Worm (Caenorhabditis elegans) whole organism, young adult: ENCODE results near the gene tos-1.

ENCODE experiments used
- B0261.1 ChIP-seq: sonication (generic microtip); optimal IDR thresholded peaks from 2 replicates; lab custom pipeline; 2016; ENCODE audit warnings: mild to moderate bottlenecking, missing genetic modification characterization, moderate library complexity, missing compliant biosample characterization
- D2030.7 ChIP-seq: fragments of 200-800 bp; sonication (Bioruptor generic); IDR thresholded peaks from 2 replicates; pipeline ENCODE4 v1.3.6; 2022; ENCODE audit warnings: missing genetic modification reagents, missing genetic modification characterization, missing compliant biosample characterization
- F33H1.4 ChIP-seq: fragments of 200-800 bp; sonication (Bioruptor generic); IDR thresholded peaks from 2 replicates; pipeline ENCODE4 v1.3.6; 2022; ENCODE audit warnings: missing genetic modification reagents, missing genetic modification characterization, missing compliant biosample characterization
- F39B2.1 ChIP-seq: fragments of 200-800 bp; sonication (Bioruptor generic); IDR thresholded peaks from 2 replicates; pipeline ENCODE4 v1.3.6; 2022; ENCODE audit warnings: missing genetic modification reagents, missing genetic modification characterization, missing compliant biosample characterization
- F52B5.7 ChIP-seq: sonication (generic microtip); optimal IDR thresholded peaks from 2 replicates; lab custom pipeline; 2016; ENCODE audit warnings: mild to moderate bottlenecking, missing genetic modification characterization, missing compliant biosample characterization
- F55B11.4 ChIP-seq: sonication (generic microtip); optimal IDR thresholded peaks from 2 replicates; lab custom pipeline; 2016; ENCODE audit warnings: missing compliant biosample characterization, missing genetic modification characterization, borderline replicate concordance; ENCODE audit not compliant: insufficient read depth
- K12H6.12 ChIP-seq: fragments of 200-800 bp; sonication (Bioruptor generic); optimal IDR thresholded peaks from 2 replicates; lab custom pipeline; 2018; ENCODE audit warnings: mild to moderate bottlenecking, missing genetic modification characterization, missing compliant biosample characterization
- T07F8.4 ChIP-seq: sonication (generic microtip); optimal IDR thresholded peaks from 2 replicates; lab custom pipeline; 2016; ENCODE audit warnings: mild to moderate bottlenecking, missing genetic modification characterization, moderate library complexity, missing compliant biosample characterization
- Y95B8A.8 ChIP-seq: fragments of 200-800 bp; sonication (Bioruptor generic); IDR thresholded peaks from 2 replicates; pipeline ENCODE4 v1.3.6; 2022; ENCODE audit warnings: missing genetic modification reagents, missing genetic modification characterization, missing compliant biosample characterization
- atf-7 ChIP-seq: sonication (generic microtip); optimal IDR thresholded peaks from 2 replicates; lab custom pipeline; 2017; ENCODE audit warnings: mild to moderate bottlenecking, missing genetic modification characterization, missing compliant biosample characterization
- attf-3 ChIP-seq: fragments of 200-800 bp; sonication (Bioruptor generic); conservative IDR thresholded peaks from 2 replicates; pipeline ENCODE4 v1.3.6; 2022; ENCODE audit warnings: missing genetic modification reagents, missing genetic modification characterization, missing compliant biosample characterization
- ccch-3 ChIP-seq: fragments of 200-800 bp; sonication (Bioruptor generic); optimal IDR thresholded peaks from 2 replicates; lab custom pipeline; 2018; ENCODE audit warnings: mild to moderate bottlenecking, missing genetic modification characterization, missing compliant biosample characterization
- ceh-58 ChIP-seq: fragments of 200-800 bp; sonication (Bioruptor generic); IDR thresholded peaks from 2 replicates; pipeline ENCODE4 v1.3.6; 2022; ENCODE audit warnings: missing genetic modification characterization, missing compliant biosample characterization
- ceh-79 ChIP-seq: sonication (generic microtip); optimal IDR thresholded peaks from 2 replicates; lab custom pipeline; 2017; ENCODE audit warnings: mild to moderate bottlenecking, missing genetic modification characterization, missing compliant biosample characterization
- dox-1 ChIP-seq: fragments of 200-800 bp; sonication (Bioruptor generic); IDR thresholded peaks from 2 replicates; pipeline ENCODE4 v1.3.6; 2022; ENCODE audit warnings: missing genetic modification reagents, missing genetic modification characterization, missing compliant biosample characterization
- efl-1 ChIP-seq: fragments of 150-350 bp; optimal IDR thresholded peaks from 2 replicates; lab custom pipeline; 2014; ENCODE audit warnings: missing biosample characterization, missing genetic modification reagents, missing genetic modification characterization
- egl-18 ChIP-seq: fragments of 200-800 bp; sonication (Bioruptor generic); IDR thresholded peaks from 2 replicates; pipeline ENCODE4 v1.3.6; 2022; ENCODE audit warnings: missing genetic modification reagents, missing genetic modification characterization, missing compliant biosample characterization
- egl-44 ChIP-seq: fragments of 200-800 bp; sonication (Bioruptor generic); IDR thresholded peaks from 2 replicates; pipeline ENCODE4 v1.3.6; 2022; ENCODE audit warnings: missing genetic modification reagents, missing genetic modification characterization, missing compliant biosample characterization
- egrh-3 ChIP-seq: fragments of 200-800 bp; sonication (Bioruptor generic); IDR thresholded peaks from 2 replicates; pipeline ENCODE4 v1.3.6; 2022; ENCODE audit warnings: missing genetic modification reagents, missing genetic modification characterization, missing compliant biosample characterization
- hlh-12 ChIP-seq: sonication (generic microtip); optimal IDR thresholded peaks from 2 replicates; lab custom pipeline; 2016; ENCODE audit warnings: missing genetic modification characterization, missing compliant biosample characterization
- hlh-26 ChIP-seq: fragments of 200-800 bp; sonication (Bioruptor generic); conservative IDR thresholded peaks from 2 replicates; pipeline ENCODE4 v1.3.6; 2022; ENCODE audit warnings: missing genetic modification reagents, missing genetic modification characterization, missing compliant biosample characterization
- hmg-1.2 ChIP-seq: fragments of 200-800 bp; sonication (Bioruptor generic); IDR thresholded peaks from 2 replicates; pipeline ENCODE4 v1.3.6; 2022; ENCODE audit warnings: missing genetic modification reagents, missing genetic modification characterization, missing compliant biosample characterization
- hrde-1 ChIP-seq: sonication (generic microtip); optimal IDR thresholded peaks from 2 replicates; lab custom pipeline; 2016; ENCODE audit warnings: missing genetic modification characterization, mild to moderate bottlenecking, missing compliant biosample characterization, moderate library complexity, missing genotype, missing genetic modification reagents, borderline replicate concordance
- hsf-1 ChIP-seq: fragments of 200-800 bp; sonication (Bioruptor generic); IDR thresholded peaks from 2 replicates; pipeline ENCODE4 v1.3.6; 2022; ENCODE audit warnings: missing genetic modification reagents, missing genetic modification characterization, missing compliant biosample characterization
- lag-1 ChIP-seq: fragments of 200-800 bp; sonication (Bioruptor generic); IDR thresholded peaks from 2 replicates; pipeline ENCODE4 v1.3.6; 2022; ENCODE audit warnings: missing genetic modification reagents, missing genetic modification characterization, missing compliant biosample characterization
- let-526 ChIP-seq: fragments of 200-800 bp; sonication (Bioruptor generic); IDR thresholded peaks from 2 replicates; pipeline ENCODE4 v1.3.6; 2022; ENCODE audit warnings: missing genetic modification reagents, missing genetic modification characterization, missing compliant biosample characterization
- lin-26 ChIP-seq: fragments of 200-800 bp; sonication (Bioruptor generic); IDR thresholded peaks from 2 replicates; pipeline ENCODE4 v1.3.6; 2022; ENCODE audit warnings: missing genetic modification reagents, missing genetic modification characterization, missing compliant biosample characterization
- lin-54 ChIP-seq: fragments of 200-800 bp; sonication (Bioruptor generic); optimal IDR thresholded peaks from 2 replicates; lab custom pipeline; 2018; ENCODE audit warnings: mild to moderate bottlenecking, missing genetic modification characterization, missing compliant biosample characterization
- madf-3 ChIP-seq: fragments of 200-800 bp; sonication (Bioruptor generic); IDR thresholded peaks from 2 replicates; pipeline ENCODE4 v1.3.6; 2022; ENCODE audit warnings: missing genetic modification reagents, missing genetic modification characterization, missing compliant biosample characterization
- madf-8 ChIP-seq: fragments of 200-800 bp; sonication (Bioruptor generic); conservative IDR thresholded peaks from 2 replicates; pipeline ENCODE4 v1.3.6; 2022; ENCODE audit warnings: missing genetic modification reagents, missing genetic modification characterization, missing compliant biosample characterization
- mes-4 ChIP-seq: sonication (generic microtip); optimal IDR thresholded peaks from 2 replicates; lab custom pipeline; 2016; ENCODE audit warnings: missing genotype, missing genetic modification characterization, missing compliant biosample characterization
- mxl-1 ChIP-seq: sonication (generic microtip); optimal IDR thresholded peaks from 2 replicates; lab custom pipeline; 2016; ENCODE audit warnings: missing genetic modification characterization, missing compliant biosample characterization
- nfya-1 ChIP-seq: sonication (generic microtip); optimal IDR thresholded peaks from 2 replicates; lab custom pipeline; 2017; ENCODE audit warnings: antibody characterized with exemption, missing compliant biosample characterization, missing genetic modification characterization, borderline replicate concordance; ENCODE audit not compliant: insufficient read depth
- nfyb-1 ChIP-seq: fragments of 200-800 bp; sonication (Bioruptor generic); IDR thresholded peaks from 2 replicates; pipeline ENCODE4 v1.3.6; 2022; ENCODE audit warnings: missing genetic modification reagents, missing genetic modification characterization, missing compliant biosample characterization
- nhr-120 ChIP-seq: fragments of 200-800 bp; sonication (Bioruptor generic); IDR thresholded peaks from 2 replicates; pipeline ENCODE4 v1.3.6; 2022; ENCODE audit warnings: missing genetic modification characterization, missing compliant biosample characterization
- nhr-27 ChIP-seq: fragments of 200-800 bp; sonication (Bioruptor generic); optimal IDR thresholded peaks from 2 replicates; lab custom pipeline; 2018; ENCODE audit warnings: mild to moderate bottlenecking, missing genetic modification characterization, moderate library complexity, missing compliant biosample characterization
- rcor-1 ChIP-seq: fragments of 200-800 bp; sonication (Bioruptor generic); IDR thresholded peaks from 2 replicates; pipeline ENCODE4 v1.3.6; 2022; ENCODE audit warnings: missing genetic modification reagents, missing genetic modification characterization, missing compliant biosample characterization
- rpc-1 ChIP-seq, 2 experiments: fragments of 150-350 bp in 1 of 2; sonication (generic microtip) in 1 of 2; optimal IDR thresholded peaks; 2 replicates each; lab custom pipeline; 2014 to 2018; ENCODE audit warnings: missing biosample characterization in 1 of 2, missing genetic modification characterization in 1 of 2, missing genetic modification reagents in 1 of 2, missing genotype in 1 of 2
- sdz-38 ChIP-seq: sonication (generic microtip); optimal IDR thresholded peaks from 2 replicates; lab custom pipeline; 2016; ENCODE audit warnings: missing genotype, missing genetic modification characterization, missing compliant biosample characterization
- somi-1 ChIP-seq: fragments of 200-800 bp; sonication (Bioruptor generic); optimal IDR thresholded peaks from 2 replicates; lab custom pipeline; 2018; ENCODE audit warnings: mild to moderate bottlenecking, missing genetic modification characterization, missing compliant biosample characterization
- sptf-2 ChIP-seq: fragments of 200-800 bp; sonication (Bioruptor generic); optimal IDR thresholded peaks from 2 replicates; lab custom pipeline; 2018; ENCODE audit warnings: mild to moderate bottlenecking, missing genetic modification characterization, missing compliant biosample characterization
- tbp1 ChIP-seq: fragments of 200-800 bp; sonication (Bioruptor generic); optimal IDR thresholded peaks from 2 replicates; lab custom pipeline; 2018; ENCODE audit warnings: mild to moderate bottlenecking, missing genetic modification characterization, missing compliant biosample characterization
- xnd-1 ChIP-seq: sonication (generic microtip); optimal IDR thresholded peaks from 2 replicates; lab custom pipeline; 2016; ENCODE audit warnings: missing genotype, missing genetic modification reagents, missing genetic modification characterization, missing compliant biosample characterization
- zfh-2 ChIP-seq: fragments of 200-800 bp; sonication (Bioruptor generic); conservative IDR thresholded peaks from 2 replicates; pipeline ENCODE4 v1.3.6; 2022; ENCODE audit warnings: missing genetic modification reagents, missing genetic modification characterization, missing compliant biosample characterization
- zim-3 ChIP-seq: sonication (generic microtip); optimal IDR thresholded peaks from 2 replicates; lab custom pipeline; 2017; ENCODE audit warnings: mild to moderate bottlenecking, missing genetic modification characterization, moderate library complexity, missing compliant biosample characterization
- ztf-18 ChIP-seq: sonication (generic microtip); optimal IDR thresholded peaks from 2 replicates; lab custom pipeline; 2016; ENCODE audit warnings: missing genotype, mild to moderate bottlenecking, missing genetic modification characterization, missing compliant biosample characterization
- ztf-22 ChIP-seq: fragments of 200-800 bp; sonication (Bioruptor generic); optimal IDR thresholded peaks from 2 replicates; lab custom pipeline; 2018; ENCODE audit warnings: mild to moderate bottlenecking, missing genetic modification characterization, moderate library complexity, missing compliant biosample characterization
- ztf-26 ChIP-seq: sonication (generic microtip); optimal IDR thresholded peaks from 2 replicates; lab custom pipeline; 2017; ENCODE audit warnings: missing genetic modification characterization, missing compliant biosample characterization

Gene tos-1

DNA sequence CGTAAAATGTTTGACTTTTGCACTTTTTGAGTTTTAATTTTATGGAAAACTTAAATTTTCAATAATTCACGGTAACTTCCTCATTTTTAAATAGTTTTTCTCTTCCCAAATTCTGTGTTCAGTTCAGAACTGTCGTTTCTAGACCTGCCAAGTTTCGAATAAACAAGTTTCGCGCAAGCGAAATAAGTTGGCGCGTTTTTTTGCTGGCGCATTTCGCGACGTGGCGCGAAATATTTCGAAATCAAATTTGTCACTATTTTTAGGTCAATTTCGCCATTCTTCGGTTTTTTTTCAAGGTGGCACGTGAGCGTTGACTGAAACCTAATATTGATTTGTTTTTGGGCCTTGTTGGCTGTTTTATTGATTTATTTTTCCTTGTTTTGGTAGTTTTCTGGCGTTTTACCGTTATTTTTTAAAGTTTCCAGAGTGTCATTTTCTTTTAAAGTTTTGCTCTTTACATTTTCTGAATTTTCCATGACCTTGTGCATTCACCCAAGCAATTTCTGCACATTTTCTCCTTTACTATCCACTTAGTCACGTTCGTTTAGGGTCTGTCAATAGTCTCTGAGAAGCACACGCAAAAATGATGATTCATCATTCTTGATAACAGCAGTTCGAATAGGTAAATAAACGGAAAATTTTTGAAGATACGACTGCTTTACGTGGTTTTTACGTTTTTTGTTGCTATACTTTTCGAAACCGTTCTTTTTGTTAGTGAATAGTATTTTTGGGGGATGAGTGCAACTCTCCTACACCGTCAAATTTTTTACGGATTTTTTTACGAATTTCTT, 38.7 kb upstream of the tos-1 start (continued):
- peak; percentile 93 for TF ChIP-seq lin-54 (GFP tag; lab: Kevin White, UChicago)
- TF ChIP-seq K12H6.12 = no peak
- peak; percentile 82 for TF ChIP-seq F33H1.4 (GFP tag; lab: Robert Waterston, UW)
- TF ChIP-seq nhr-27 = no peak
- no peak for TF ChIP-seq egl-44
- no peak for TF ChIP-seq mxl-1
- no peak for TF ChIP-seq ceh-79
- no peak for TF ChIP-seq F39B2.1 (GFP tag; lab: Robert Waterston, UW)
- TF ChIP-seq hsf-1 (GFP tag; lab: Robert Waterston, UW) = peak; percentile 89
- no peak for TF ChIP-seq sdz-38
- no peak for TF ChIP-seq lag-1 (GFP tag; lab: Robert Waterston, UW)
- TF ChIP-seq atf-7 (tag; lab: Kevin White, UChicago) = no peak
- TF ChIP-seq zim-3 (tag; lab: Kevin White, UChicago) = no peak
- TF ChIP-seq F52B5.7 (tag; lab: Kevin White, UChicago) = no peak
- TF ChIP-seq tbp1 (GFP tag; lab: Kevin White, UChicago) = no peak
- TF ChIP-seq mes-4 (tag; lab: Kevin White, UChicago) = no peak
- no peak for TF ChIP-seq ztf-22
- no peak for TF ChIP-seq zfh-2 (GFP tag; lab: Robert Waterston, UW)
- TF ChIP-seq hmg-1.2 (GFP tag; lab: Robert Waterston, UW) = peak; percentile 67; the same call in 1 of the 2 replicates
- peak; percentile 98; the same call in 1 of the 2 replicates for TF ChIP-seq D2030.7 (GFP tag; lab: Robert Waterston, UW)
- peak; percentile 92 for TF ChIP-seq madf-3 (GFP tag; lab: Robert Waterston, UW)
- peak; percentile 63 for TF ChIP-seq attf-3 (GFP tag; lab: Robert Waterston, UW)
- TF ChIP-seq rcor-1 = peak; percentile 90
- TF ChIP-seq nfyb-1 (GFP tag; lab: Robert Waterston, UW) = no peak
- TF ChIP-seq F55B11.4 (tag; lab: Kevin White, UChicago) = no peak
- peak; percentile 99 for TF ChIP-seq efl-1 (GFP tag; lab: Kevin White, UChicago)
- no peak for TF ChIP-seq ceh-58 (GFP tag; lab: Robert Waterston, UW)
- no peak for TF ChIP-seq hlh-26 (GFP tag; lab: Robert Waterston, UW)
- no peak for TF ChIP-seq nhr-120 (GFP tag; lab: Robert Waterston, UW)
- no peak for TF ChIP-seq B0261.1 (tag; lab: Kevin White, UChicago)
- no peak for TF ChIP-seq egrh-3
- TF ChIP-seq egl-18 (GFP tag; lab: Robert Waterston, UW) = no peak
- TF ChIP-seq Y95B8A.8 (GFP tag; lab: Robert Waterston, UW) = peak; percentile 91; the same call in 1 of the 2 replicates
- peak; percentile 100 for TF ChIP-seq madf-8
- no peak for TF ChIP-seq let-526 (GFP tag; lab: Robert Waterston, UW)
- no peak for TF ChIP-seq ztf-26
- TF ChIP-seq nfya-1 (tag; lab: Kevin White, UChicago) = no peak
- TF ChIP-seq xnd-1 (tag; lab: Kevin White, UChicago) = peak; percentile 99
- no peak for TF ChIP-seq ccch-3 (GFP tag; lab: Kevin White, UChicago)
- TF ChIP-seq somi-1 = no peak
- no peak for TF ChIP-seq lin-26 (GFP tag; lab: Robert Waterston, UW)
- TF ChIP-seq ztf-18 = peak; percentile 97
- TF ChIP-seq hlh-12 (tag; lab: Kevin White, UChicago) = no peak
- TF ChIP-seq rpc-1 (optimal IDR thresholded peaks at IDR 0.05; lab: Kevin White, UChicago) = no peak
- peak; percentile 5 for TF ChIP-seq rpc-1 (tag; optimal IDR thresholded peaks at IDR 0.05; lab: Kevin White, UChicago)
- TF ChIP-seq hrde-1 = no peak
- TF ChIP-seq dox-1 (GFP tag; lab: Robert Waterston, UW) = peak; percentile 94
- TF ChIP-seq sptf-2 (GFP tag; lab: Kevin White, UChicago) = no peak
- TF ChIP-seq T07F8.4 (tag; lab: Kevin White, UChicago) = no peak
